Fruit fly (Drosophila melanogaster) ovary, adult (tissue): ENCODE results near the gene stx.
A peak's percentile ranks its signal among the peaks of the same experiment; 100 is the strongest.

Experiments used
- CG17801 ChIP-seq: fragments of 200-800 bp; optimal IDR thresholded peaks from 2 replicates; lab custom pipeline; 2019; ENCODE audit warnings: missing biosample characterization, mild to moderate bottlenecking, missing genetic modification characterization, moderate library complexity; ENCODE audit not compliant: partially characterized antibody

The stx gene

dm6 chrX:10767350-10768005 lies 22.7 kb upstream of the stx start:
- no peak for TF ChIP-seq CG17801 (GFP tag; lab: Kevin White, UChicago)

dm6 chrX:10766976-10767349 lies 22.2 kb upstream of the stx start:
- no peak for TF ChIP-seq CG17801 (GFP tag; lab: Kevin White, UChicago)

dm6 chrX:10764206-10764605 lies 19.5 kb upstream of the stx start, which contains the start of gene Tango5:
Gene Tango5, minus strand, starts transcription at chrX:10764413.
- peak; percentile 44 for TF ChIP-seq CG17801 (GFP tag; lab: Kevin White, UChicago)

DNA sequence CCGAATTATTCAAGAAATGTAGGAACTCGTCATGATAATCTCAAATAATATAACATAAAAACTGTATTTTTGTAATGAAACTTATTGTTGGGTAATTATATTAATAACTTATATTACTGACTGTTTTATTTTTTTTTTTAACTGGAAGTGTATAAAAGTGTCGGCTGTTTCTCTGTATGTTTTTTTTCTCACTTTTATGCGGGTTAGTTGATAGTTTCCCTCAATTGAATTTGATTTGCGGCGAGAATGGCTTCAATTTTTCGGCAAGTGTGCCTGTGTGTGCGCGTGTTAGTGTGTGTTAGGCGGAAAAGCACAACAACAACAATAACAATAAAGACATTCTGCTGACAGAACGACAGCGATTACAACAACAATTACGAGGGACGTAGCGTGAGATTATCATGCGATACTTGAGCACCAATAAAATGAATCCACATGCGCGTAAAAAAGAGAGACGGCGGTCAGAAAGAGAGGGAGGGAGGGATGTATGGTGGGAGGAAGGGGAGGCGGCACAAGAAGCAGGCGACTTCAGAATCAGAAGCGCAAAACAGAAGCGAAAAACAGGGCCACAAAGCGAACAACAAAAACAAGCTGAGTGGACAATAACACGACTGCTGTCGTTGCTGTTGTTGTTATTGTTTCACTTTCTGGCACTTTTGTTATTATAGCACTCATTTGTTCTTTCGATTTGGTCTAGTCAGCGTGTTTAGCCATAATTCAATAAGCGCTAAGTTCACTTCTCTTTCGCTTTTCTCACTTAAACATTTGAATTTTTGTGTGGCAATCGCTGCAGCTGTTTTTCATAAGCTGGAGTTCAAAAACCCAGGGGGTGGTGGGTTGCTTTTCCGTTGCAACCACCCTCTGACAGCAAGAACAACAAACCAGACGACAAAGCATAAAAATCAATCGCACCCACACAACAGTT lies 18.5 kb upstream of the stx start:
- peak; percentile 88 for TF ChIP-seq CG17801 (GFP tag; lab: Kevin White, UChicago)

DNA sequence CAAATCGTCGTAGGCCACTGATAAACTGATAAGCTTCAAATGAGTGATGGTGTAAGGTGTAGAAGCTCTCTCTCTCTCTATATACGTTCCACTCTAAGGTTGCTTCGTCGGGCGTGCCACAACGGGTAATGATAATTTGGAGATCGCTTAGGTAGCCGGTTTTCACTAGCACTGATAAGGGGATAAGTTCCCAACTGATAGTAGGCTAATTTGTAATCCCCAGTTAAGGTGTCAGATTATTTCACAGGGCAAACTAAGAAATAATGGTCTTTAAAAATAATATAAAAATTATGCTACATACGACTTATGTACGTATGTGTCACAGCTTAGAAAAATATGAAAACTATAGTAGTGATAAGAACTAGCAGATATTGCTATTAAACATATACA lies 17.8 kb upstream of the stx start:
- TF ChIP-seq CG17801 (GFP tag; lab: Kevin White, UChicago) = no peak

DNA sequence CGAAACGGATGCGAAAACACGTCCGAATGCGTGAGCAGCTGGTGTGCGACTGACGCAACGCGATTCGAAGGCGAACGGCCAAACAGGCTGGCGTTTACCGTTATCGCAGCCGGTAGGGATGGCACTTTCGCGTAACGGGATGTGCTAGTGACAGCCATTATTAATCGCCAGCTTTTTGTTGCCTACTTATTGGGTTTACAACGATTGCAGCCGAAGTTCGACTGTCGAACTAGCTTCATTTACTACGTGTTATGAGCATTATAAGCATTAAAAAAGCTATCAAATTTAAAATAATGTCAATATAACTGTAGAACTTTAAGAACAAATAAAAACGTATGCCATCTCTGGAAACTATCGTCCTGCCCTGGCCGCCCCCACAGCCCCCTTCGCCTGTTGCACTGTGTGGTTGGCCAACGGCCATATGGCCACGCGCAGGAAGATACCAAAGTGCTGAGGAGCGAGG lies 12.9 kb upstream of the stx start, which contains the start of gene Rph:
Gene Rph, minus strand, starts transcription at position 51 of the 463 bp plus-strand sequence.
- TF ChIP-seq CG17801 (GFP tag; lab: Kevin White, UChicago) = no peak

DNA sequence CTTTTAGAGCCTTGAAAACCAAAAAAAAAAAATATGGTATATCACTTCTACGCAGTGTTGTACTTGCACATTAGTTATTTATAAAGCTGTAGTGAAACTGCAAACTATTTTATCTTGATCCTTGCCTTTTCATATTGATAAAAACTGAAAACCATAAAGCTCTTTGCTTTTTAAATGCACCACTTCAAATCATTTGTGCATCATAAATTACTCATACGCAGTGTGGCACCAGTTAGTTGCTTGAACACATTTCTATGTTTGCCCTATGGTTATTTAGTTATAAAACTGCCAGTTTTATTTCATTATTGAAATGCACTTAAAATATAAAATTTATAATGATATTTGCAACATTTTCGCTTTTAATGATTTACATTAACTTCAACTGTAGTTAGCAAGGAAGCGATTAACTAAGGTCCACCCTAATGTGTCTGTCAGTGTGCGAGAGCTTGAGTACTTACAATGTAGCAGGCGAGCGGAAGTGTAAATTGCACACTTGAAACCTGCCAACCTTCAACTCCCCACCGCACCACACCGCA lies 11.4 kb upstream of the stx start:
- TF ChIP-seq CG17801 (GFP tag; lab: Kevin White, UChicago) = no peak

- TF ChIP-seq CG17801 (GFP tag; lab: Kevin White, UChicago) = no peak
Measured at dm6 chrX:10751777-10752176, 7.0 kb upstream of the stx start.

DNA sequence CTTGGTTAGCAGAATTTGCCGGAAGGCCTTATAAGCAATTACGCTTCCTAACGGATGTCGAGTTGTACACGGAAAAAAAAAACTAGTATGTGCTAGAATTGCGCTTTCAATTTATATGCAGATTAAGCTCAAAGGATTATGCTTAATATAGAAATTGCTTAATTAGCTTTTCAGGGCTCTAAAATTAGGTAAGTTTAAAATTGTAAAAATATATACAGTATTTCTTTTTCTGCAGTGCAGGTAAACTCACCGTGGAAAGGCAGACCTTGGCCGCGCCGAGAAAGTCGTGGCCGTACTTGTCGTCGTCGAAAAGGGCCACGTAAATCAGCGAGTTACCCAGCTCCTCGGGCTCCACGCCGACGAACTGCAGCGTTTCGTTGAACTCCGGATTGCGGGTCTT lies 5.9 kb upstream of the stx start:
- no peak for TF ChIP-seq CG17801 (GFP tag; lab: Kevin White, UChicago)

DNA sequence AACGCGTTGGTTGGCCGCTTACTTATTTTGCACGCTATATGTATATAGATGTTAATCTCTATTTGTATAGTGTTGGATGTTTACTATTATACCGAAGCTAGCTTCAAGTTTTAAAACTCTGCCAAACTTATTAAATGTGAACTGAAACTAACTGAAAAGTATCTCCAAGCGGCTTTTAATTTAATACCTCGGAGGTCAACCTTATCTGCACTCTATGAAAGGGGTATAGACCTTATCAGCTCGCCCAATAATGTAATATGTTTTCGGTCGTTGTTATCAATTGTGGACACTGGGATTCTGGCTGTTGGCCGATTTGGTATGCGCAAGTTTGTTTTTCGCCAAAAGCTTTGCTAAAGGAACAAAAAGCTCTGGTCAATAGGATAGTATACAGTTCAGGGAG lies 3.9 kb upstream of the stx start:
- TF ChIP-seq CG17801 (GFP tag; lab: Kevin White, UChicago) = no peak

DNA sequence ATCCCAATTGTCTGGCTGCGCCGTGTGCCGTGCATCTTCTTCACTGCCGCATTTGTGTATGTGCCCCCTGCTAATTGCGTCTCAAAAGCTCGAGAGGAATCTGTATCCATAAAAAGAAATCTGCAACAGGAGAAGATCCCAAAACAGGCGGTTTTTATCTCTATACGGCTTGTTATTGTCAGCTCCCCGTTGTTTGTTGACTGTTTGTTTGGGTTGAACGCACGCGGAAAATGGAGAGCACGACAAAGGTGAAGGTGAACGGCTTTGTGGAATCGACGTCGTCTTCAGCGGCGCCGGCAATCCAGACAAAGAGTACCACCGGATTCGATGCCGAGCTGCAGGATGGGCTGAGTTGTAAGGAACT lies 829 bp upstream of the stx start:
- no peak for TF ChIP-seq CG17801 (GFP tag; lab: Kevin White, UChicago)

dm6 chrX:10744315-10744767 lies 402 bp downstream of the stx start, which contains the start of gene ras:
Gene ras, plus strand, starts transcription at chrX:10744502.
- TF ChIP-seq CG17801 (GFP tag; lab: Kevin White, UChicago) = no peak

DNA sequence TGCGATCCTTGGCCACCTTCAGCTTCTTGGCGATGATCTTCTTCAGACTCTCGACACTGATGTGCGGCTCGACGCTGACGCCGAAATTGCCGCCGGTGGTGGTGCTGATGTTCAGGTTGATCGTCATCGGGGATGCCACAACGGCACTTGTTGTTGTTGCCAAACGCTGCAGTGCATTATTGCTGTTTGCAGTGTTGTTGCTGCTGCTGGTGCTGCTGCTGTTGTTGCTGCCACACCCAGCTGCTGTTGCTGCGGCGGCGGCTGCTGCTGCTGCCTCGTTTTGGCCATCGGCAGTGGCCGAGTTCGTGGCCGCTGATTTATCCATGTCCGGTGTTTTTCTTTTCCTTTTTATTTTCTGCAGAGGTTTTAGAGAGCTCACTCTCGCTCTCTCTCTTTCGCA lies 918 bp downstream of the stx start:
- no peak for TF ChIP-seq CG17801 (GFP tag; lab: Kevin White, UChicago)

- peak; percentile 16 for TF ChIP-seq CG17801 (GFP tag; lab: Kevin White, UChicago)
Measured at dm6 chrX:10742578-10742976, 2.2 kb downstream of the stx start.
